Worm (Caenorhabditis elegans): ENCODE data around the gene ZC513.14.

ZC513.14 gene

ce11 chrV:7994570-7994969, 41.3 kb downstream of the ZC513.14 start, which contains the start of gene ceh-76:
ceh-76 (minus strand) TSS chrV:7994670.
- TF ChIP-seq hnd-1 (tag; optimal IDR thresholded peaks at IDR 0.05) (no peak), pes-1 (GFP tag; IDR thresholded peaks at IDR 0.05) (no peak), tbx-11 (GFP tag; IDR thresholded peaks at IDR 0.05) (no peak), tra-4 (tag; optimal IDR thresholded peaks at IDR 0.05) (no peak), ceh-13 (GFP tag; optimal IDR thresholded peaks at IDR 0.05) (no peak), aly-1 (tag; optimal IDR thresholded peaks at IDR 0.05) (no peak), scrt-1 (GFP tag; IDR thresholded peaks at IDR 0.05) (no peak), hmbx-1 (tag; optimal IDR thresholded peaks at IDR 0.05) (no peak), sea-1 (GFP tag; conservative IDR thresholded peaks at IDR 0.05) (no peak), F13C5.2 (tag; optimal IDR thresholded peaks at IDR 0.05) (no peak), B0310.2 (tag; optimal IDR thresholded peaks at IDR 0.05) (no peak), ets-7 (tag; optimal IDR thresholded peaks at IDR 0.05) (no peak), ama-1 (optimal IDR thresholded peaks at IDR 0.05) (no peak), hmg-4 (GFP tag; optimal IDR thresholded peaks at IDR 0.05) (no peak)

ce11 chrV:7985860-7986259, 50.0 kb downstream of the ZC513.14 start, which contains the start of gene Y97E10AL.1:
Y97E10AL.1 (plus strand) TSS chrV:7986160.
- no peak for TF ChIP-seq hmbx-1 (tag; optimal IDR thresholded peaks at IDR 0.05)
- no peak for TF ChIP-seq sea-1 (GFP tag; conservative IDR thresholded peaks at IDR 0.05)
- TF ChIP-seq B0310.2 (tag; optimal IDR thresholded peaks at IDR 0.05) = no peak
- TF ChIP-seq ets-7 (tag; optimal IDR thresholded peaks at IDR 0.05) = no peak
- no peak for TF ChIP-seq F13C5.2 (tag; optimal IDR thresholded peaks at IDR 0.05)
- TF ChIP-seq ceh-13 (GFP tag; optimal IDR thresholded peaks at IDR 0.05) = no peak
- TF ChIP-seq tra-4 (tag; optimal IDR thresholded peaks at IDR 0.05) = no peak
- TF ChIP-seq ama-1 (optimal IDR thresholded peaks at IDR 0.05) = no peak
- no peak for TF ChIP-seq pes-1 (GFP tag; IDR thresholded peaks at IDR 0.05)
- TF ChIP-seq hnd-1 (tag; optimal IDR thresholded peaks at IDR 0.05) = no peak
- no peak for TF ChIP-seq flt-1 (GFP tag; IDR thresholded peaks at IDR 0.05)
- TF ChIP-seq tbx-37 (GFP tag; conservative IDR thresholded peaks at IDR 0.05) = no peak
- TF ChIP-seq hmg-4 (GFP tag; optimal IDR thresholded peaks at IDR 0.05) = no peak
- TF ChIP-seq ceh-36 (tag; optimal IDR thresholded peaks at IDR 0.05) = no peak
- no peak for TF ChIP-seq scrt-1 (GFP tag; IDR thresholded peaks at IDR 0.05)

All from whole organism, early embryonic.